Worm (Caenorhabditis elegans): ENCODE measurements around the gene spc-2.
A peak's percentile ranks its signal among the peaks of the same experiment; 100 is the strongest.

Gene spc-2

DNA sequence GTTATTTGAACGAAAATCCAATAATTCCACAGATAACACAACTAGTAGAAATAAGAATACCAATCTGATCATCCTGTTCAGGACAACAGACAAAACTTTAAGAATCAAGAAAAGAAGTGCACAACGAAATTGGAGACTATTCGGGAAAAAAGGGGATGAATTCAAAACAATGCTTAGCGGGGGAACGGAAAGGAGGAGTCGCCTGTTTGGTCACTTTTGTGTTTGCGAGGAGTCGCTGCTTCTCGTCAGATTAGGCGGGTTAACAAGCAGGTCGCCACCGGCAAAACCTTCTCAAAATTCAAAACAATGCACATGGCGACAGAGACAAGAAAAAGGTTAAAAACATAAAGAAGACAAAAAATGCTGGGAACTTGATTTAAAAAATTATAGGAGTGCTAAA, 28.1 kb downstream of the spc-2 start, which contains the start of gene C30A5.10:
C30A5.10 (minus strand) TSS at position 101 of the 400 bp plus-strand sequence.
- no peak for TF ChIP-seq unc-39 (tag; optimal IDR thresholded peaks at IDR 0.05)
- TF ChIP-seq nhr-21 (tag; optimal IDR thresholded peaks at IDR 0.05), result no peak
- TF ChIP-seq dmd-4 (tag; optimal IDR thresholded peaks at IDR 0.05), result no peak
- TF ChIP-seq nhr-12 (tag; optimal IDR thresholded peaks at IDR 0.05), result no peak
- no peak for TF ChIP-seq crh-2 (tag; optimal IDR thresholded peaks at IDR 0.05)
- no peak for TF ChIP-seq blmp-1 (tag; optimal IDR thresholded peaks at IDR 0.05; ENCODE audit: insufficient read depth)
- no peak for TF ChIP-seq mab-5 (tag; optimal IDR thresholded peaks at IDR 0.05)
- TF ChIP-seq lin-11 (tag; optimal IDR thresholded peaks at IDR 0.05), result no peak
- no peak for TF ChIP-seq nhr-237 (tag; optimal IDR thresholded peaks at IDR 0.05)
- TF ChIP-seq F13H6.1 (tag; optimal IDR thresholded peaks at IDR 0.05), result no peak
- no peak for TF ChIP-seq aly-2 (tag; optimal IDR thresholded peaks at IDR 0.05)

DNA sequence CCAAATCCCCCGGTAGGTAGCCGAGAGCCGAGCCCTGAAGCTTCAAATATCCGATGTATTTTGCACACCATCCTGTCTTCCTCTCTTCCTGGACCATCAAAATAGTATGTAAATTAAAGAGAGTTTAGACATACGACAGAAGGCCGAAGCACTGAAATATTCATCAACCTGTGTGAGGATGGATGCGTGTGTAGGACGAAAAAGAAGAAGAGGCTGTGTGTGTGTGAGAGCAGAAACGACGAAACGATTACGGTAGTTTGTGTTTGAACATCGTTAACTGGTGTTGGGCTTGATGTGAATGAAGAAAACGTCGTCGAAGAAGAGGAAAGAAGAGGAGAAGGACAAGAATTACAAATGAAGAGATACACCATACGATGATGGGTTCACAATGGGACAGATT, 29.9 kb downstream of the spc-2 start:
- peak in 1 of 2 experiments; percentile 54 for TF ChIP-seq lsy-2 (tag; optimal IDR thresholded peaks at IDR 0.05)
- peak; percentile 17 for TF ChIP-seq C34F6.9 (tag; optimal IDR thresholded peaks at IDR 0.05)
- peak; percentile 14 for TF ChIP-seq nhr-129 (tag; optimal IDR thresholded peaks at IDR 0.05)
- no peak for TF ChIP-seq mdl-1 (tag; optimal IDR thresholded peaks at IDR 0.05)
- peak; percentile 49 for TF ChIP-seq unc-55 (GFP tag; optimal IDR thresholded peaks at IDR 0.05)

DNA sequence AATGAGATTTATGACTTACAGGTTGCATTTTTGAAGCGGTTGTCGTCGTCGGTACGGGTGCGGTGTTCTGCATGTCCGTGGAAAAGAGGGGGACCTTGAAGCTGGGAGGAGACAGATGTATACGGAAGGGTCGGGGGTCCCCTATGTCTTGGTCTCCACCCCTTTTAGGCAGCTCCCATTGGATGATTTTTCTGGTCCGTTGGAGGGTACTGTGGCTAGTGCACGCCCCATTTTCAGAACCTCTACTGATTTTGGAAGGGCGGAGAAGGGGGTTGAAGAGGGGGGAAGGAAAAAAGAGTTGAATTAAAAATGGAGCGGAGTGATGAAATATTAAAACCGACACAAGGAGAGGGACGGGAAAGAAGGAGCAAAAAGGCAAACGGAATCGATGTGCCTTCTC, 34.5 kb downstream of the spc-2 start, which contains the start of gene unc-86:
unc-86 (minus strand) TSS at position 113 of the 400 bp plus-strand sequence.
- TF ChIP-seq unc-55 (GFP tag; optimal IDR thresholded peaks at IDR 0.05), result peak; percentile 4
- TF ChIP-seq nhr-12 (tag; optimal IDR thresholded peaks at IDR 0.05), result no peak

DNA sequence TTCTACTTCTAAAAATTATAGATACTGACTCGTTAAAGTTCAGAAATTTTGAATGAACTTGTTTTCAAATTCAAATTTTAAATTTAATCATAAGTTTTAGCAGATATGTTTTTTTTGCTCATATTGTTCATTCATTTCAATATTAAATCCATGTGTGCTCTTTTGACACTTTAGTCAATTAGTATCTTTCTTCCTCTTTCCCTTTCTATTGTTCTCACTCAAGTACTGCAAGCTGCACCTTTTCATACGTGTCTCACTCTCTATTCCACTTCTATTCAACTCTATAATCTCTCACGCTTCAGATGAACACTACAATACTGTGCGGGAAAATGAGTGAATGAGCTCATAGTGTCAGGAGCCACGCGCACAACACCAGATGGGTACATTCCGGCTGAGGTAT, 36.2 kb downstream of the spc-2 start, which contains the start of gene C30A5.16:
C30A5.16 (plus strand) TSS at position 301 of the 400 bp plus-strand sequence.
- no peak for TF ChIP-seq egl-27 (tag; optimal IDR thresholded peaks at IDR 0.05)
- no peak for TF ChIP-seq ceh-82 (tag; optimal IDR thresholded peaks at IDR 0.05)
- no peak for TF ChIP-seq gmeb-1 (tag; optimal IDR thresholded peaks at IDR 0.05)
- no peak for TF ChIP-seq sma-9 (GFP tag; optimal IDR thresholded peaks at IDR 0.05)
- TF ChIP-seq sma-9 (tag; optimal IDR thresholded peaks at IDR 0.05), result no peak
- no peak for TF ChIP-seq nhr-6 (tag; optimal IDR thresholded peaks at IDR 0.05)
- TF ChIP-seq nhr-129 (tag; optimal IDR thresholded peaks at IDR 0.05), result no peak
- no peak for TF ChIP-seq peb-1 (tag; optimal IDR thresholded peaks at IDR 0.05)
- TF ChIP-seq ceh-16 (tag; optimal IDR thresholded peaks at IDR 0.05), result no peak
- no peak for TF ChIP-seq dmd-4 (tag; optimal IDR thresholded peaks at IDR 0.05)
- no peak for TF ChIP-seq unc-62 (GFP tag; optimal IDR thresholded peaks at IDR 0.05)
- no peak for TF ChIP-seq sma-3 (GFP tag; optimal IDR thresholded peaks at IDR 0.05)
- TF ChIP-seq ztf-4 (tag; optimal IDR thresholded peaks at IDR 0.05), result no peak
- no peak for TF ChIP-seq ama-1 (optimal IDR thresholded peaks at IDR 0.05)
- no peak for TF ChIP-seq unc-39 (tag; optimal IDR thresholded peaks at IDR 0.05)
- TF ChIP-seq snpc-4 (tag; optimal IDR thresholded peaks at IDR 0.05), result no peak
- TF ChIP-seq aly-2 (tag; optimal IDR thresholded peaks at IDR 0.05), result no peak
- no peak for TF ChIP-seq nhr-25 (tag; optimal IDR thresholded peaks at IDR 0.05)
- TF ChIP-seq ZK546.5 (tag; optimal IDR thresholded peaks at IDR 0.05), result no peak
- TF ChIP-seq skn-1 (tag; optimal IDR thresholded peaks at IDR 0.05), result no peak
- TF ChIP-seq elt-1 (tag; optimal IDR thresholded peaks at IDR 0.05), result no peak

DNA sequence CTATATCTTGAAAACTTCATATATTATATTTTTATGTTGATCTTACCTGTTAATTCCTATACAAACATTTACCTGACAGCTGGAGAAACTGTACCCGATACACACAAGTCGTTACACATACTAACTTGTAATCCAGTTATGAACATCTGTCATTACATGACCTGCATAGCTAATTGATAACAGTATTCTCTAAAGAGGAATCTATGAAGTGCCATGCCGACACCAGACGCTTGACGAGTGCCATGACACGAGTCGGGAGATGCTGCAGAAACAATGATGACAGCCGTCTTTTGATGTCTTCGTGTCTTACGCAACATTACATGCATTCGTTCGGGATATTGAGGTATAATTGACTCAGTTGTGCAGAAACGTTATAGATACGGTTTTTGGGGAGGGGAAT, 38.4 kb downstream of the spc-2 start:
- TF ChIP-seq R02D3.7 (tag; optimal IDR thresholded peaks at IDR 0.05), result no peak
- no peak for TF ChIP-seq nhr-77 (tag; optimal IDR thresholded peaks at IDR 0.05)
- no peak for TF ChIP-seq ztf-4 (tag; optimal IDR thresholded peaks at IDR 0.05)
- no peak for TF ChIP-seq fos-1 (tag; optimal IDR thresholded peaks at IDR 0.05)

DNA sequence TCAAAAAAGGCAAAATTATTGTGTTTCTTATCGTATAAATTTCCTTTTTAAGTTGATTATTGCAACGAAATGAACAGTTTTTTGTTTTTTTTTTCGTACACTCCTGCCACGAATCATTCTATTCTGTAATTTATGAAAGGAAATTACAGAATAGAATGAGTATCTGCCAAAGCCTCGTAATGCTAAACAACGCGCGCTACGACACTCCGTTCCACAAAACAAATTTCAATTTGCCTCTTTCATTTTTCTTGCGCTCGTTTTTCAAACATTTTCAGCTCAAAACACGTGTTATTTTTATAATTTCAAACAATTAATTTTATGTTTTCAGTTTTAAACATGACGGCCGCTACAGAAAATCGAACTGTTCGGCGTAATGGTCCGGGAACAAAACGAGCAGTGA, 43.1 kb downstream of the spc-2 start, which contains the start of gene mob-4:
mob-4 (plus strand) TSS at position 329 of the 400 bp plus-strand sequence.
- TF ChIP-seq elt-3 (tag; optimal IDR thresholded peaks at IDR 0.05) (no peak), mab-5 (tag; optimal IDR thresholded peaks at IDR 0.05) (no peak), unc-55 (GFP tag; optimal IDR thresholded peaks at IDR 0.05) (peak; percentile 32), gmeb-1 (tag; optimal IDR thresholded peaks at IDR 0.05) (no peak), lsy-2 (tag; optimal IDR thresholded peaks at IDR 0.05) (peak in 1 of 2 experiments; percentile 32), sem-4 (tag; optimal IDR thresholded peaks at IDR 0.05) (no peak)

Measured in whole organism, L2 larva.